Fruit fly (Drosophila melanogaster) whole organism, prepupa: Measurements from ENCODE around the gene CG18473.
A peak's percentile ranks its signal among the peaks of the same experiment; 100 is the strongest.

Source experiments
- Blimp-1 ChIP-seq: fragments of 200-800 bp; sonication (Bioruptor generic); optimal IDR thresholded peaks from 3 replicates; lab custom pipeline; 2017; ENCODE audit warnings: missing biosample characterization, missing genetic modification characterization, mild to moderate bottlenecking, moderate library complexity, missing genetic modification reagents
- CG10631 ChIP-seq: fragments of 200-800 bp; sonication (Bioruptor generic); optimal IDR thresholded peaks from 2 replicates; lab custom pipeline; 2016; ENCODE audit warnings: missing biosample characterization, missing genetic modification characterization
- CG10669 ChIP-seq: fragments of 200-800 bp; sonication (Bioruptor generic); optimal IDR thresholded peaks from 3 replicates; lab custom pipeline; 2018; ENCODE audit warnings: missing biosample characterization, mild to moderate bottlenecking, missing genetic modification characterization, moderate library complexity
- CG11902 ChIP-seq: fragments of 200-800 bp; sonication (Bioruptor generic); optimal IDR thresholded peaks from 3 replicates; lab custom pipeline; 2016; ENCODE audit warnings: missing biosample characterization, missing genetic modification characterization
- CG15336 ChIP-seq: fragments of 200-800 bp; sonication (Bioruptor generic); IDR thresholded peaks from 2 replicates; pipeline ENCODE4 v1.3.6; 2022; ENCODE audit warnings: missing biosample characterization, missing genetic modification characterization
- CG1621 ChIP-seq: fragments of 200-800 bp; sonication (Bioruptor generic); optimal IDR thresholded peaks from 3 replicates; lab custom pipeline; 2018; ENCODE audit warnings: missing biosample characterization, mild to moderate bottlenecking, missing genetic modification characterization
- CG16779 ChIP-seq: fragments of 200-800 bp; sonication (Bioruptor generic); optimal IDR thresholded peaks from 3 replicates; lab custom pipeline; 2017; ENCODE audit warnings: missing biosample characterization, mild to moderate bottlenecking, missing genetic modification characterization
- CG3032 ChIP-seq: fragments of 200-800 bp; optimal IDR thresholded peaks from 2 replicates; lab custom pipeline; 2019; ENCODE audit warnings: missing biosample characterization, mild to moderate bottlenecking, missing genetic modification characterization, moderate library complexity
- CG31627 ChIP-seq: fragments of 200-800 bp; sonication (Bioruptor generic); optimal IDR thresholded peaks from 3 replicates; lab custom pipeline; 2016; ENCODE audit warnings: missing biosample characterization, missing genetic modification characterization
- CG32006 ChIP-seq: fragments of 200-800 bp; sonication (Bioruptor generic); optimal IDR thresholded peaks from 3 replicates; lab custom pipeline; 2017; ENCODE audit warnings: missing biosample characterization, mild to moderate bottlenecking, missing genetic modification characterization
- CG3919 ChIP-seq: fragments of 200-800 bp; sonication (Bioruptor generic); optimal IDR thresholded peaks from 3 replicates; lab custom pipeline; 2016; ENCODE audit warnings: missing biosample characterization, missing genetic modification characterization
- CG4318 ChIP-seq: fragments of 200-800 bp; sonication (Bioruptor generic); optimal IDR thresholded peaks from 3 replicates; lab custom pipeline; 2017; ENCODE audit warnings: missing biosample characterization, mild to moderate bottlenecking, missing genetic modification characterization
- CG6163 ChIP-seq: fragments of 200-800 bp; sonication (Bioruptor generic); IDR thresholded peaks from 3 replicates; pipeline ENCODE4 v1.3.6; 2022; ENCODE audit warnings: missing biosample characterization, missing genetic modification characterization
- CG6276 ChIP-seq: fragments of 200-800 bp; sonication (Bioruptor generic); optimal IDR thresholded peaks from 2 replicates; lab custom pipeline; 2017; ENCODE audit warnings: missing biosample characterization, mild to moderate bottlenecking, missing genetic modification characterization
- CG6792 ChIP-seq: fragments of 200-800 bp; sonication (Bioruptor generic); optimal IDR thresholded peaks from 3 replicates; lab custom pipeline; 2016; ENCODE audit warnings: missing biosample characterization, missing genetic modification characterization
- CG6808 ChIP-seq: fragments of 200-800 bp; sonication (Bioruptor generic); optimal IDR thresholded peaks from 3 replicates; lab custom pipeline; 2017; ENCODE audit warnings: missing biosample characterization, missing genetic modification characterization, mild to moderate bottlenecking, moderate library complexity, missing genetic modification reagents
- CG7368 ChIP-seq: fragments of 200-800 bp; sonication (Bioruptor generic); optimal IDR thresholded peaks from 3 replicates; lab custom pipeline; 2016; ENCODE audit warnings: missing biosample characterization, missing genetic modification characterization
- CG8119 ChIP-seq: fragments of 200-800 bp; sonication (Bioruptor generic); IDR thresholded peaks from 3 replicates; pipeline ENCODE4 v1.3.6; 2022; ENCODE audit warnings: missing biosample characterization, missing genetic modification characterization
- CG8319 ChIP-seq: fragments of 200-800 bp; sonication (Bioruptor generic); optimal IDR thresholded peaks from 3 replicates; lab custom pipeline; 2016; ENCODE audit warnings: missing biosample characterization, missing genetic modification characterization
- Eip75B ChIP-seq: fragments of 200-800 bp; sonication (Bioruptor generic); optimal IDR thresholded peaks from 3 replicates; lab custom pipeline; 2016; ENCODE audit warnings: missing biosample characterization, missing genetic modification characterization
- Eip78C ChIP-seq: fragments of 200-800 bp; sonication (Bioruptor generic); peaks from one replicate; lab custom pipeline; 2016; ENCODE audit warnings: missing biosample characterization, missing genetic modification characterization
- Eip93F ChIP-seq: fragments of 200-800 bp; sonication (Bioruptor generic); optimal IDR thresholded peaks from 2 replicates; lab custom pipeline; 2016; ENCODE audit warnings: missing biosample characterization, mild to moderate bottlenecking, missing genetic modification characterization
- Hr39 ChIP-seq: fragments of 200-800 bp; sonication (Bioruptor generic); optimal IDR thresholded peaks from 2 replicates; lab custom pipeline; 2016; ENCODE audit warnings: missing biosample characterization, missing genetic modification characterization
- Met ChIP-seq: fragments of 200-800 bp; sonication (Bioruptor generic); optimal IDR thresholded peaks from 3 replicates; lab custom pipeline; 2016; ENCODE audit warnings: missing biosample characterization, missing genetic modification characterization
- OdsH ChIP-seq: fragments of 200-800 bp; sonication (Bioruptor generic); optimal IDR thresholded peaks from 3 replicates; lab custom pipeline; 2016; ENCODE audit warnings: missing biosample characterization, missing genetic modification characterization
- Sox102F ChIP-seq: fragments of 200-800 bp; sonication (Bioruptor generic); optimal IDR thresholded peaks from 2 replicates; lab custom pipeline; 2016; ENCODE audit warnings: missing biosample characterization, mild to moderate bottlenecking, missing genetic modification characterization
- Sox14 ChIP-seq: fragments of 200-800 bp; sonication (Bioruptor generic); optimal IDR thresholded peaks from 3 replicates; lab custom pipeline; 2016; ENCODE audit warnings: missing biosample characterization, missing genetic modification characterization
- Sox15 ChIP-seq: fragments of 200-800 bp; sonication (Bioruptor generic); optimal IDR thresholded peaks from 3 replicates; lab custom pipeline; 2016; ENCODE audit warnings: missing biosample characterization, missing genetic modification characterization
- achi ChIP-seq: fragments of 200-800 bp; sonication (Bioruptor generic); optimal IDR thresholded peaks from 3 replicates; lab custom pipeline; 2016; ENCODE audit warnings: missing biosample characterization, missing genetic modification characterization
- acj6 ChIP-seq: fragments of 200-800 bp; sonication (Bioruptor generic); optimal IDR thresholded peaks from 3 replicates; lab custom pipeline; 2016; ENCODE audit warnings: missing biosample characterization, missing genetic modification characterization
- cyc ChIP-seq: fragments of 200-800 bp; sonication (Bioruptor generic); optimal IDR thresholded peaks from 3 replicates; lab custom pipeline; 2016; ENCODE audit warnings: missing biosample characterization, missing genetic modification characterization
- dac ChIP-seq: fragments of 200-800 bp; sonication (Bioruptor generic); optimal IDR thresholded peaks from 2 replicates; lab custom pipeline; 2017; ENCODE audit warnings: missing biosample characterization, mild to moderate bottlenecking, missing genetic modification characterization
- dsx ChIP-seq: fragments of 200-800 bp; optimal IDR thresholded peaks from 3 replicates; lab custom pipeline; 2019; ENCODE audit warnings: missing biosample characterization, mild to moderate bottlenecking, missing genetic modification characterization, moderate library complexity; ENCODE audit not compliant: poor library complexity, severe bottlenecking
- esn ChIP-seq: fragments of 200-800 bp; sonication (Bioruptor generic); optimal IDR thresholded peaks from 2 replicates; lab custom pipeline; 2016; ENCODE audit warnings: missing biosample characterization, mild to moderate bottlenecking, missing genetic modification characterization, moderate library complexity
- fd59A ChIP-seq: fragments of 200-800 bp; sonication (Bioruptor generic); optimal IDR thresholded peaks from 2 replicates; lab custom pipeline; 2017; ENCODE audit warnings: missing biosample characterization, mild to moderate bottlenecking, missing genetic modification characterization, missing genetic modification reagents
- lz ChIP-seq: fragments of 200-800 bp; sonication (Bioruptor generic); optimal IDR thresholded peaks from 3 replicates; lab custom pipeline; 2016; ENCODE audit warnings: missing biosample characterization, missing genetic modification characterization
- net ChIP-seq: fragments of 200-800 bp; sonication (Bioruptor generic); optimal IDR thresholded peaks from 3 replicates; lab custom pipeline; 2016; ENCODE audit warnings: missing biosample characterization, missing genetic modification characterization
- salr ChIP-seq, 2 experiments: fragments of 200-800 bp; sonication (Bioruptor generic); optimal IDR thresholded peaks; 3 replicates each; lab custom pipeline; 2016 to 2018; ENCODE audit warnings: missing biosample characterization in 2 of 2, missing genetic modification characterization in 2 of 2, mild to moderate bottlenecking in 1 of 2
- spab ChIP-seq: fragments of 200-800 bp; sonication (Bioruptor generic); optimal IDR thresholded peaks from 2 replicates; lab custom pipeline; 2017; ENCODE audit warnings: missing biosample characterization, mild to moderate bottlenecking, missing genetic modification characterization, missing genetic modification reagents
- ss ChIP-seq, 2 experiments: fragments of 200-800 bp; sonication (Bioruptor generic); optimal IDR thresholded peaks; 2 replicates in 1 of 2; 3 replicates in 1 of 2; lab custom pipeline; 2017 to 2018; ENCODE audit warnings: mild to moderate bottlenecking in 2 of 2, missing biosample characterization in 2 of 2, missing genetic modification characterization in 2 of 2, moderate library complexity in 1 of 2
- svp ChIP-seq: fragments of 200-800 bp; sonication (Bioruptor generic); peaks from one replicate; lab custom pipeline; 2016; ENCODE audit warnings: missing biosample characterization, missing genetic modification characterization
- topi ChIP-seq: fragments of 200-800 bp; sonication (Bioruptor generic); optimal IDR thresholded peaks from 3 replicates; lab custom pipeline; 2016; ENCODE audit warnings: missing biosample characterization, missing genetic modification characterization
- vri ChIP-seq: fragments of 200-800 bp; sonication (Bioruptor generic); optimal IDR thresholded peaks from 3 replicates; lab custom pipeline; 2016; ENCODE audit warnings: missing biosample characterization, mild to moderate bottlenecking, missing genetic modification characterization

Gene CG18473

DNA sequence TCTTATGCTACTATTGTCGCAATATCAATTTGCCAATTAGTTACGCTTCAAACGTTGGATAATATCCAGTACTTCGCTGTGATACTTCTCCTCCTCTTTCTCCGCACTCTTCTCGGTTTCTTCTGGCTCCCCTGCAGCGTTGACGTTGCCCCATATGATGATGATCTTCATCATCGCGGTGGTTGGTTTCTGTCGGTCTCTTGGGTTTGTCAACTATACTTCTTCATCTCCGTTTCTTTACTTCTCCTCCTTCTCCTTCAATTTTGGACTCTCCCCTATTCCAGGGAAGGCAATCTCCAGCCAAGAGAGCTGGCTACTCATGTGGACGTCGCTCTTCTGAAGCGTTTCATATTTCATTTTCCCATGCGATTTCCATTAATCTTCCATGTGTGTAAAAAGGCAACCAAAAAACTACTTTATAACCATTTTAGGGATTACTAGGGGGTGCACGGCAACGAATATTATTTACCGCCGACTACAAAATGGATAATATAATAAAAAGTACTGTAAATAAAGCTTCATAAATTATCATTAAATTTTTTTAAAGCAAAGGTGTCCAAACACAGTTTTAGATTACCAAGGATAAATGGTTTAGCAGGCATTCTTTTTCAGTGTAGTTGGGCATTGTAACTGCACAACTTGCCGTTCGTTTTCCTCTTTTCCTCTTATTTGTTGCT, 15.3 kb upstream of the CG18473 start (continued):
- TF ChIP-seq CG6163 (GFP tag; lab: Robert Waterston, UW) (peak; percentile 90), Eip93F (no peak), net (GFP tag; lab: Kevin White, UChicago) (peak; percentile 92), Met (GFP tag; lab: Kevin White, UChicago) (peak; percentile 88), Sox14 (GFP tag; lab: Kevin White, UChicago) (peak; percentile 90), CG8119 (GFP tag; lab: Robert Waterston, UW) (peak; percentile 86), Sox102F (GFP tag; lab: Kevin White, UChicago) (peak; percentile 82), dac (GFP tag; lab: Kevin White, UChicago) (peak; percentile 56), ss (GFP tag; optimal IDR thresholded peaks at IDR 0.05; lab: Kevin White, UChicago) (peak; percentile 78 to 90), CG6276 (GFP tag; lab: Kevin White, UChicago) (peak; percentile 84), CG15336 (GFP tag; lab: Robert Waterston, UW) (peak; percentile 90), CG3032 (tag; lab: Kevin White, UChicago) (peak; percentile 89), salr (GFP tag; optimal IDR thresholded peaks at IDR 0.05; lab: Kevin White, UChicago) (peak; percentile 85), CG16779 (tag; lab: Kevin White, UChicago) (peak; percentile 85), CG10669 (GFP tag; lab: Kevin White, UChicago) (peak; percentile 91), spab (GFP tag; lab: Kevin White, UChicago) (peak; percentile 89), lz (peak; percentile 84), CG4318 (GFP tag; lab: Kevin White, UChicago) (peak; percentile 74)
- TF ChIP-seq, all 60 proteins: peak for 56

DNA sequence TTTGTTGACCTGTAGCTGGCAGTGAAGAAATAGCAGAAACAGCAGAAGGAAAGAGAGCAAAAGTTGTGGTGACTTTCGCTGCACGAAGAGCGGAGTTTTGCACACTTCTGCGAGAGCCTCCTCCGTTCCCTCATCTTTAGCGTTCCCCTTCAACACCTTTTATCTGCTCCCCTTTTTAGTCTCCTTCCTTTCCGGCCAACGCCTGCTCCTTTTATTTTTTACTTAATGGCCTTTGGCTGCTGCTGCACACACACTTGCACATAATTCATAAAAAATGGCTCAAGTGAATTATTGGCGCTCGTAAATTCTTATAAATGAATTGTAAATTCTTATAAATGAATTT, 14.8 kb upstream of the CG18473 start:
- TF ChIP-seq ss (GFP tag; optimal IDR thresholded peaks at IDR 0.05; lab: Kevin White, UChicago) (peak in 1 of 2 experiments; percentile 24), lz (no peak), salr (GFP tag; optimal IDR thresholded peaks at IDR 0.05; lab: Kevin White, UChicago) (no peak), CG8119 (GFP tag; lab: Robert Waterston, UW) (0 out of 3 replicates have a peak, but pooled peaks have one; percentile 11), net (GFP tag; lab: Kevin White, UChicago) (no peak), dac (GFP tag; lab: Kevin White, UChicago) (no peak), Sox15 (no peak), svp (GFP tag; lab: Kevin White, UChicago) (peak; percentile 47), Blimp-1 (GFP tag; lab: Kevin White, UChicago) (peak; percentile 88), CG31627 (GFP tag; lab: Kevin White, UChicago) (no peak), CG3919 (GFP tag; lab: Kevin White, UChicago) (no peak), dsx (peak; percentile 11), CG11902 (no peak), Eip93F (peak; percentile 54)

DNA sequence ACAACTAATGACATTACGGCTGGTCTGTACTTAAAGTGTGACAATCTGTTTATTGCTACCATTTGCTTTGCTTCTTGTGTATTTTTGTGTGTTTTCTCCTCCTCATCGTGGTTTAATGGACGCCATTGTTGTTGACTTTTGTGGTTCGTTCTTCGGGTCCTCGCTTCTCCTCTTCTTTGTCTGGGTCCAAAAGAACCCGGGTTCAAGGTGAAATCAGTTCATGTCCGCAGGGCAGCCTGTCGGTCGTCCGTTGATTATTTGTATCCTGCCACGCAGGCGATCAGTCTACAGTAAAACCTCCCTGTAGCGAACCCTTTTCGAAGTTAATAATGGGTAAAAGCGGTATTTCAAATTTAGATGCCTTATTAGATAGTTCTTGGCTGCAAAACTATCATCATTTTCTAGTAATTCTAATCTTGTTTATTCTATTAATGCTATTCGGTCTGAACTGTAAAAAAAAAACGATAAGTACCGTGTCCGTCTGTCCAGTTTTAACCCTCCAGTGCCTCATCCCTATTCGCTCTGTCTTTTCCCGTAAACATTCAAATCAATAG, 13.8 kb upstream of the CG18473 start:
- TF ChIP-seq CG1621 (tag; lab: Kevin White, UChicago): no peak
- no peak for TF ChIP-seq CG16779 (tag; lab: Kevin White, UChicago)
- TF ChIP-seq CG10631 (GFP tag; lab: Kevin White, UChicago): peak; percentile 3
- TF ChIP-seq CG15336 (GFP tag; lab: Robert Waterston, UW): no peak
- TF ChIP-seq achi (GFP tag; lab: Kevin White, UChicago): no peak
- TF ChIP-seq Eip78C (GFP tag; lab: Kevin White, UChicago): peak; percentile 69
- TF ChIP-seq Blimp-1 (GFP tag; lab: Kevin White, UChicago): no peak
- peak; percentile 40 for TF ChIP-seq CG6808
- TF ChIP-seq spab (GFP tag; lab: Kevin White, UChicago): peak; percentile 10
- peak; percentile 8 for TF ChIP-seq Eip75B
- no peak for TF ChIP-seq CG32006 (GFP tag; lab: Kevin White, UChicago)
- TF ChIP-seq dac (GFP tag; lab: Kevin White, UChicago): no peak
- TF ChIP-seq Sox14 (GFP tag; lab: Kevin White, UChicago): peak; percentile 6
- no peak for TF ChIP-seq CG8319 (GFP tag; lab: Kevin White, UChicago)
- TF ChIP-seq CG6792 (GFP tag; lab: Kevin White, UChicago): peak; percentile 20
- peak; percentile 30 for TF ChIP-seq esn (GFP tag; lab: Kevin White, UChicago)
- no peak for TF ChIP-seq CG7368
- no peak for TF ChIP-seq Eip93F
- TF ChIP-seq cyc: peak; percentile 25
- TF ChIP-seq vri (GFP tag; lab: Kevin White, UChicago): peak; percentile 27
- no peak for TF ChIP-seq fd59A (GFP tag; lab: Kevin White, UChicago)
- TF ChIP-seq topi (GFP tag; lab: Kevin White, UChicago): peak; percentile 18
- peak; percentile 74 for TF ChIP-seq svp (GFP tag; lab: Kevin White, UChicago)
- TF ChIP-seq lz: peak; percentile 22
- peak; percentile 33 for TF ChIP-seq Hr39 (GFP tag; lab: Kevin White, UChicago)
- TF ChIP-seq CG6276 (GFP tag; lab: Kevin White, UChicago): no peak
- peak; percentile 14 for TF ChIP-seq CG10669 (GFP tag; lab: Kevin White, UChicago)
- peak; percentile 14 for TF ChIP-seq CG3919 (GFP tag; lab: Kevin White, UChicago)
- TF ChIP-seq OdsH (GFP tag; lab: Kevin White, UChicago): no peak
- no peak for TF ChIP-seq acj6 (GFP tag; lab: Kevin White, UChicago)
